Fruit fly (Drosophila melanogaster) whole organism, embryonic: ENCODE results near the gene CG6168.

Experiments
- Aef1 ChIP-seq: fragments of 200-800 bp; sonication (Bioruptor generic); IDR thresholded peaks from 3 replicates; pipeline ENCODE4 v1.3.6; 2022; ENCODE audit warnings: missing biosample characterization, missing genetic modification characterization
- Awh ChIP-seq: fragments of 200-800 bp; sonication (Bioruptor generic); IDR thresholded peaks from 2 replicates; pipeline ENCODE4, ENCODE4 v1.3.6; 2022; ENCODE audit warnings: missing biosample characterization, missing genetic modification characterization
- B-H2 ChIP-seq: fragments of 200-800 bp; sonication (Bioruptor generic); optimal IDR thresholded peaks from 2 replicates; lab custom pipeline; 2018; ENCODE audit warnings: missing biosample characterization, mild to moderate bottlenecking, missing genetic modification characterization
- Blimp-1 ChIP-seq: fragments of 200-800 bp; sonication (Bioruptor generic); optimal IDR thresholded peaks from 3 replicates; lab custom pipeline; 2018; ENCODE audit warnings: missing biosample characterization, missing genetic modification characterization, mild to moderate bottlenecking, moderate library complexity, missing genetic modification reagents
- CG10267 ChIP-seq: fragments of 200-800 bp; sonication (Bioruptor generic); optimal IDR thresholded peaks from 2 replicates; lab custom pipeline; 2018; ENCODE audit warnings: missing biosample characterization, mild to moderate bottlenecking, missing genetic modification characterization, moderate library complexity
- CG10274 ChIP-seq: fragments of 200-800 bp; sonication (Bioruptor generic); optimal IDR thresholded peaks from 3 replicates; lab custom pipeline; 2017; ENCODE audit warnings: missing biosample characterization, mild to moderate bottlenecking, missing genetic modification characterization
- CG10654 ChIP-seq: fragments of 200-800 bp; sonication (Bioruptor generic); optimal IDR thresholded peaks from 2 replicates; lab custom pipeline; 2016; ENCODE audit warnings: missing biosample characterization, missing genetic modification characterization
- CG15011 ChIP-seq: fragments of 200-800 bp; sonication (Bioruptor generic); optimal IDR thresholded peaks from 3 replicates; lab custom pipeline; 2018; ENCODE audit warnings: missing biosample characterization, mild to moderate bottlenecking, missing genetic modification characterization
- CG18011 ChIP-seq: fragments of 200-800 bp; sonication (Bioruptor generic); optimal IDR thresholded peaks from 2 replicates; lab custom pipeline; 2017; ENCODE audit warnings: missing biosample characterization, missing genetic modification characterization, mild to moderate bottlenecking, moderate library complexity, missing genotype
- CG1832 ChIP-seq: fragments of 200-800 bp; sonication (Bioruptor generic); optimal IDR thresholded peaks from 2 replicates; lab custom pipeline; 2017; ENCODE audit warnings: missing biosample characterization, mild to moderate bottlenecking, missing genetic modification characterization, inconsistent platforms
- CG2129 ChIP-seq: fragments of 200-800 bp; sonication (Bioruptor generic); IDR thresholded peaks from 2 replicates; pipeline ENCODE4 v1.3.6; 2022; ENCODE audit warnings: missing biosample characterization, missing genetic modification characterization; ENCODE audit not compliant: partially characterized antibody
- CG32767 ChIP-seq: fragments of 200-800 bp; sonication (Bioruptor generic); IDR thresholded peaks from 2 replicates; pipeline ENCODE4 v1.3.6; 2022; ENCODE audit warnings: missing biosample characterization, missing genetic modification characterization
- CG3838 ChIP-seq: fragments of 200-800 bp; sonication (Bioruptor generic); optimal IDR thresholded peaks from 3 replicates; lab custom pipeline; 2016; ENCODE audit warnings: missing biosample characterization, missing genetic modification characterization
- CG6683 ChIP-seq: fragments of 200-800 bp; sonication (Bioruptor generic); optimal IDR thresholded peaks from 2 replicates; lab custom pipeline; 2017; ENCODE audit warnings: missing biosample characterization, mild to moderate bottlenecking, missing genetic modification characterization, missing genetic modification reagents
- CG9932 ChIP-seq: fragments of 200-800 bp; sonication (Bioruptor generic); IDR thresholded peaks from 2 replicates; pipeline ENCODE4 v1.3.6; 2022; ENCODE audit warnings: missing biosample characterization, missing genetic modification characterization
- Dbx ChIP-seq: fragments of 200-800 bp; sonication (Bioruptor generic); IDR thresholded peaks from 3 replicates; pipeline ENCODE4 v1.3.6; 2022; ENCODE audit warnings: missing biosample characterization, missing genetic modification characterization
- Drgx ChIP-seq: fragments of 200-800 bp; sonication (Bioruptor generic); IDR thresholded peaks from 2 replicates; pipeline ENCODE4 v1.3.6; 2022; ENCODE audit warnings: missing biosample characterization, missing genetic modification characterization
- E2f1 ChIP-seq: fragments of 200-800 bp; sonication (Bioruptor generic); IDR thresholded peaks from 2 replicates; pipeline ENCODE4 v1.3.6; 2022; ENCODE audit warnings: missing biosample characterization, missing genetic modification characterization
- Fer2 ChIP-seq: fragments of 200-800 bp; sonication (Bioruptor generic); optimal IDR thresholded peaks from 2 replicates; lab custom pipeline; 2018; ENCODE audit warnings: missing biosample characterization, mild to moderate bottlenecking, missing genetic modification characterization, moderate library complexity
- H15 ChIP-seq: fragments of 200-800 bp; sonication (Bioruptor generic); IDR thresholded peaks from 3 replicates; pipeline ENCODE4 v1.3.6; 2022; ENCODE audit warnings: missing biosample characterization, missing genetic modification characterization
- Hr78 ChIP-seq, 2 experiments: fragments of 200-800 bp in 1 of 2; fragments of >200 bp in 1 of 2; sonication (Bioruptor generic) in 1 of 2; optimal IDR thresholded peaks; 2 replicates each; lab custom pipeline; 2017 to 2019; ENCODE audit warnings: missing biosample characterization in 2 of 2, missing genetic modification characterization in 2 of 2, mild to moderate bottlenecking in 1 of 2, moderate library complexity in 1 of 2
- Jarid2 ChIP-seq: fragments of 200-800 bp; sonication (Bioruptor generic); optimal IDR thresholded peaks from 3 replicates; lab custom pipeline; 2017; ENCODE audit warnings: mild to moderate bottlenecking, missing biosample characterization, missing genetic modification reagents, missing genetic modification characterization
- MESR4 ChIP-seq: fragments of 200-800 bp; sonication (Bioruptor generic); optimal IDR thresholded peaks from 2 replicates; lab custom pipeline; 2018; ENCODE audit warnings: missing biosample characterization, mild to moderate bottlenecking, missing genetic modification characterization, moderate library complexity
- Med ChIP-seq: fragments of 200-800 bp; sonication (Bioruptor generic); peaks from one replicate; lab custom pipeline; 2016; ENCODE audit warnings: missing biosample characterization, missing genetic modification characterization, mild to moderate bottlenecking, inconsistent platforms, moderate library complexity
- Poxn ChIP-seq: fragments of 200-800 bp; sonication (Bioruptor generic); IDR thresholded peaks from 2 replicates; pipeline ENCODE4 v1.3.6; 2022; ENCODE audit warnings: missing biosample characterization, missing genetic modification characterization
- Trl ChIP-seq, 3 experiments: fragments of >200 bp in 2 of 3; fragments of 200-800 bp in 1 of 3; sonication (Bioruptor generic) in 1 of 3; optimal IDR thresholded peaks; 2 replicates in 1 of 3; 3 replicates in 2 of 3; lab custom pipeline; 2016 to 2017; ENCODE audit warnings: missing biosample characterization in 1 of 3, missing genetic modification characterization in 1 of 3
- Xbp1 ChIP-seq: fragments of 200-800 bp; sonication (Bioruptor generic); optimal IDR thresholded peaks from 3 replicates; lab custom pipeline; 2016; ENCODE audit warnings: missing biosample characterization, mild to moderate bottlenecking, missing genetic modification characterization
- Xrp1 ChIP-seq: fragments of 200-800 bp; sonication (Bioruptor generic); IDR thresholded peaks from 2 replicates; pipeline ENCODE4 v1.3.6; 2022; ENCODE audit warnings: missing biosample characterization, missing genetic modification characterization
- abd-A ChIP-seq: fragments of 200-800 bp; sonication (Bioruptor generic); optimal IDR thresholded peaks from 3 replicates; lab custom pipeline; 2019; ENCODE audit warnings: missing biosample characterization, mild to moderate bottlenecking, missing genetic modification characterization, moderate library complexity
- aop ChIP-seq: fragments of 200-800 bp; sonication (Bioruptor generic); IDR thresholded peaks from 2 replicates; pipeline ENCODE4 v1.3.6; 2022; ENCODE audit warnings: missing biosample characterization, missing genetic modification characterization
- bab2 ChIP-seq: fragments of 200-800 bp; sonication (Bioruptor generic); optimal IDR thresholded peaks from 2 replicates; lab custom pipeline; 2016; ENCODE audit warnings: missing biosample characterization, missing genetic modification characterization
- crc ChIP-seq: fragments of 200-800 bp; sonication (Bioruptor generic); optimal IDR thresholded peaks from 2 replicates; lab custom pipeline; 2016; ENCODE audit warnings: missing biosample characterization, missing genetic modification characterization
- crp ChIP-seq, 2 experiments: fragments of 200-800 bp; sonication (Bioruptor generic); optimal IDR thresholded peaks; 2 replicates in 1 of 2; 3 replicates in 1 of 2; lab custom pipeline; 2017; ENCODE audit warnings: missing biosample characterization in 2 of 2, missing genetic modification characterization in 2 of 2, mild to moderate bottlenecking in 1 of 2, moderate library complexity in 1 of 2
- dmrt99B ChIP-seq: fragments of 200-800 bp; sonication (Bioruptor generic); optimal IDR thresholded peaks from 2 replicates; lab custom pipeline; 2018; ENCODE audit warnings: missing biosample characterization, mild to moderate bottlenecking, missing genetic modification characterization, moderate library complexity
- fd102C ChIP-seq: fragments of 200-800 bp; sonication (Bioruptor generic); optimal IDR thresholded peaks from 2 replicates; lab custom pipeline; 2018; ENCODE audit warnings: missing biosample characterization, mild to moderate bottlenecking, missing genetic modification characterization, moderate library complexity
- lbe ChIP-seq: fragments of 200-800 bp; sonication (Bioruptor generic); optimal IDR thresholded peaks from 2 replicates; lab custom pipeline; 2016; ENCODE audit warnings: missing biosample characterization, mild to moderate bottlenecking, missing genetic modification characterization
- maf-S ChIP-seq: fragments of 200-800 bp; sonication (Bioruptor generic); optimal IDR thresholded peaks from 2 replicates; lab custom pipeline; 2016; ENCODE audit warnings: missing biosample characterization, missing genetic modification characterization
- nerfin-1 ChIP-seq: fragments of 200-800 bp; sonication (Bioruptor generic); optimal IDR thresholded peaks from 3 replicates; lab custom pipeline; 2019; ENCODE audit warnings: missing biosample characterization, mild to moderate bottlenecking, missing genetic modification characterization, moderate library complexity
- nom ChIP-seq: fragments of 200-800 bp; sonication (Bioruptor generic); optimal IDR thresholded peaks from 2 replicates; lab custom pipeline; 2017; ENCODE audit warnings: missing biosample characterization, missing genetic modification characterization, mild to moderate bottlenecking, moderate library complexity, missing genetic modification reagents
- pros ChIP-seq: fragments of 200-800 bp; sonication (Bioruptor generic); optimal IDR thresholded peaks from 3 replicates; lab custom pipeline; 2019; ENCODE audit warnings: missing biosample characterization, mild to moderate bottlenecking, missing genetic modification characterization, moderate library complexity
- sc ChIP-seq, 3 experiments: fragments of >200 bp in 2 of 3; fragments of 200-800 bp in 1 of 3; sonication (Bioruptor generic) in 1 of 3; optimal IDR thresholded peaks; 2 replicates in 2 of 3; 3 replicates in 1 of 3; lab custom pipeline; 2017; ENCODE audit warnings: mild to moderate bottlenecking in 1 of 3, missing biosample characterization in 1 of 3, missing genetic modification characterization in 1 of 3, missing genetic modification reagents in 1 of 3
- sens ChIP-seq: fragments of 200-800 bp; sonication (Bioruptor generic); peaks from one replicate; lab custom pipeline; 2016; ENCODE audit warnings: missing biosample characterization, missing genetic modification characterization
- tup ChIP-seq: fragments of 200-800 bp; sonication (Bioruptor generic); optimal IDR thresholded peaks from 2 replicates; lab custom pipeline; 2016; ENCODE audit warnings: missing biosample characterization, mild to moderate bottlenecking, missing genetic modification characterization, moderate library complexity
- unc-4 ChIP-seq: fragments of 200-800 bp; sonication (Bioruptor generic); IDR thresholded peaks from 2 replicates; pipeline ENCODE4 v1.3.6; 2022; ENCODE audit warnings: missing biosample characterization, missing genetic modification characterization; ENCODE audit not compliant: partially characterized antibody
- vvl ChIP-seq: fragments of 200-800 bp; sonication (Bioruptor generic); IDR thresholded peaks from 2 replicates; pipeline ENCODE4 v1.3.6; 2022; ENCODE audit warnings: missing biosample characterization, missing genetic modification characterization
- wdn ChIP-seq: fragments of 200-800 bp; sonication (Bioruptor generic); IDR thresholded peaks from 2 replicates; pipeline ENCODE4 v1.3.6; 2022; ENCODE audit warnings: missing biosample characterization, missing genetic modification characterization
- yki ChIP-seq: fragments of >200 bp; optimal IDR thresholded peaks from 3 replicates; lab custom pipeline; 2018

Gene CG6168

DNA sequence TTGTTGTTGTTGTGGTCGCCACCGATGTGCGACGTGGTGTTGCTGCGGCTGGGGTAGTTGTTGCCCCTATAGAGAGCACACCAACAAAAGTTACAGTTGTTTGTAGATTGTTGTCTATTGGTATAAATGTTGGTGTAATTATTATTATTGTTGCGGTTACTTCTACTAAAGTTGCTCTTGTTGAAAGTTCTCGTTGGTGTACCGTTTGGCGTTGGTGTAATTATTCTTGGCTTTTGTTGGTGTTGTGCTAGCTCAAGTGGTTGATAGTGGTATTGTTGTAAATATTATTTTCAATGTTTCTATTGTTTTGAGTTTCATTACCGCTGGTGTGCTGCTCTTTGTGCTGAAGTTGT, 26.4 kb downstream of the CG6168 start (continued):
- TF ChIP-seq B-H2 (GFP tag; lab: Kevin White, UChicago) = no peak
- TF ChIP-seq E2f1 = no peak
- TF ChIP-seq MESR4 (GFP tag; lab: Kevin White, UChicago) = no peak
- TF ChIP-seq CG18011 (GFP tag; lab: Kevin White, UChicago) = no peak
- TF ChIP-seq CG6683 (GFP tag; lab: Kevin White, UChicago) = no peak
- no peak for TF ChIP-seq CG10654 (GFP tag; lab: Kevin White, UChicago)
- TF ChIP-seq CG10267 (tag; lab: Kevin White, UChicago) = no peak
- TF ChIP-seq nerfin-1 (tag; lab: Kevin White, UChicago) = no peak
- no peak for TF ChIP-seq Awh (GFP tag; lab: Robert Waterston, UW)
- no peak for TF ChIP-seq bab2 (GFP tag; lab: Kevin White, UChicago)
- TF ChIP-seq crp (GFP tag; optimal IDR thresholded peaks at IDR 0.05; lab: Kevin White, UChicago) = no peak
- no peak for TF ChIP-seq CG32767 (GFP tag; lab: Robert Waterston, UW)
- TF ChIP-seq Xbp1 (GFP tag; lab: Kevin White, UChicago) = peak; percentile 25
- no peak for TF ChIP-seq CG2129 (GFP tag; lab: Robert Waterston, UW)
- no peak for TF ChIP-seq tup (GFP tag; lab: Kevin White, UChicago)
- no peak for TF ChIP-seq wdn (GFP tag; lab: Robert Waterston, UW)
- no peak for TF ChIP-seq fd102C (GFP tag; lab: Kevin White, UChicago)
- TF ChIP-seq sens = peak; percentile 58
- TF ChIP-seq abd-A (tag; lab: Kevin White, UChicago) = no peak
- TF ChIP-seq Fer2 (tag; lab: Kevin White, UChicago) = no peak
- peak; percentile 23 for TF ChIP-seq Med (GFP tag; lab: Kevin White, UChicago)
- TF ChIP-seq crc (GFP tag; lab: Kevin White, UChicago) = no peak
- no peak for TF ChIP-seq CG15011 (GFP tag; lab: Kevin White, UChicago)
- no peak for TF ChIP-seq maf-S (GFP tag; lab: Kevin White, UChicago)
- peak; percentile 34 for TF ChIP-seq CG3838

DNA sequence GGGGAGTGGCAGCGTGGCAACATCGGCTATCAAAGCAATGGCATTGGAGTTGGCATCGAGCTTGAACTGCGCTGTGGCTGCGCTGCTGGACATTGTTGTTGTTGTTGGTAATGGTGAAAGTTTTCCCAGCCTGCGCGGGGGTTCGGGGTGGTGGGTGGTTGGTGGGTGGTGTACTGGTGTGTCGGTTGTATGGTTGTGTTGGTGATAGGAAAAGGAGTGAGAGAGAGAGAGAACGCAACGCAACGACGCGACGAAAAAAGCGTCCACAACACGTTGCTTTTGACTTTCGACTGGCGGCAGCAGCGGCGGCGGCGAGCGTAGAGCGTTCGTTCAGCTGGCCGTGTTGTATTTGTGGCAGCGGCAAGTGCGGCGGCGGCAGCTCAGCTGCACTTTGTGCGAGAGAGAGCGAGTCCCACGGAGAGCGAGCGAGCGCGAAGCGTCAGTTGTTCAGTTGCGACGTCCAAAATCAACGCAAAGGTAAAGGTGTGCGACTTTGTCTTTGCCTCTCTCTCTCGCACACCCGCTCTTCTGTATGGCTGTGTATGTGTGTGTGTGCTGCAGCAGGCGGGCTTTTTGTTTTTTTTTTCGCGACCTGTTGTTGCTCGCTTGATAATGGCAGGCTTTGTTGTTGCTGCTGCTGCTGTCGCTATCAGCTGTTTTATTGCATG, 26.9 kb downstream of the CG6168 start:
- TF ChIP-seq Jarid2 = peak; percentile 62
- TF ChIP-seq Xrp1 = 0 out of 2 replicates have a peak, but pooled peaks have one; percentile 14
- TF ChIP-seq Hr78 (GFP tag; optimal IDR thresholded peaks at IDR 0.05; lab: Kevin White, UChicago) = peak in 1 of 2 experiments; percentile 36
- TF ChIP-seq Drgx = peak; percentile 44; the same call in 1 of the 2 replicates
- peak; percentile 28; the same call in 1 of the 2 replicates for TF ChIP-seq vvl (GFP tag; lab: Robert Waterston, UW)
- TF ChIP-seq CG9932 = peak; percentile 28; the same call in 1 of the 2 replicates
- TF ChIP-seq lbe (GFP tag; lab: Kevin White, UChicago) = peak; percentile 2
- peak; percentile 51; the same call in 1 of the 3 replicates for TF ChIP-seq Aef1 (GFP tag; lab: Robert Waterston, UW)
- TF ChIP-seq aop (GFP tag; lab: Robert Waterston, UW) = 0 out of 2 replicates have a peak, but pooled peaks have one; percentile 11
- 0 out of 2 replicates have a peak, but pooled peaks have one; percentile 18 for TF ChIP-seq unc-4 (GFP tag; lab: Robert Waterston, UW)
- no peak for TF ChIP-seq Poxn (GFP tag; lab: Robert Waterston, UW)
- peak; percentile 79 to 82 for TF ChIP-seq Trl (optimal IDR thresholded peaks at IDR 0.05; lab: Kevin White, UChicago)
- TF ChIP-seq Trl (GFP tag; optimal IDR thresholded peaks at IDR 0.05; lab: Kevin White, UChicago) = peak; percentile 12
- TF ChIP-seq sc (optimal IDR thresholded peaks at IDR 0.05; lab: Kevin White, UChicago) = no peak
- TF ChIP-seq sc (GFP tag; optimal IDR thresholded peaks at IDR 0.05; lab: Kevin White, UChicago) = no peak
- TF ChIP-seq H15 (GFP tag; lab: Robert Waterston, UW) = no peak
- TF ChIP-seq Dbx (GFP tag; lab: Robert Waterston, UW) = 0 out of 3 replicates have a peak, but pooled peaks have one; percentile 11
- peak; percentile 19 for TF ChIP-seq nom (GFP tag; lab: Kevin White, UChicago)
- TF ChIP-seq Blimp-1 (GFP tag; lab: Kevin White, UChicago) = peak; percentile 23
- TF ChIP-seq dmrt99B (tag; lab: Kevin White, UChicago) = peak; percentile 11
- peak; percentile 3 for TF ChIP-seq pros
- peak; percentile 54 for TF ChIP-seq CG1832 (GFP tag; lab: Kevin White, UChicago)
- peak; percentile 5 for TF ChIP-seq CG10274 (GFP tag; lab: Kevin White, UChicago)
- peak; percentile 59 for TF ChIP-seq yki (lab: Kevin White, UChicago)
